Worm (Caenorhabditis elegans) whole organism, mixed stage, embryonic: ENCODE data around the gene F59B2.12.

ENCODE experiments used
- nhr-76 ChIP-seq: sonication (generic microtip); optimal IDR thresholded peaks from 2 replicates; lab custom pipeline; 2017; ENCODE audit warnings: missing biosample characterization, missing genetic modification characterization
- unc-62 ChIP-seq: fragments of 150-350 bp; optimal IDR thresholded peaks from 2 replicates; lab custom pipeline; 2014; ENCODE audit warnings: missing biosample characterization, missing genetic modification reagents, missing genetic modification characterization

DNA sequence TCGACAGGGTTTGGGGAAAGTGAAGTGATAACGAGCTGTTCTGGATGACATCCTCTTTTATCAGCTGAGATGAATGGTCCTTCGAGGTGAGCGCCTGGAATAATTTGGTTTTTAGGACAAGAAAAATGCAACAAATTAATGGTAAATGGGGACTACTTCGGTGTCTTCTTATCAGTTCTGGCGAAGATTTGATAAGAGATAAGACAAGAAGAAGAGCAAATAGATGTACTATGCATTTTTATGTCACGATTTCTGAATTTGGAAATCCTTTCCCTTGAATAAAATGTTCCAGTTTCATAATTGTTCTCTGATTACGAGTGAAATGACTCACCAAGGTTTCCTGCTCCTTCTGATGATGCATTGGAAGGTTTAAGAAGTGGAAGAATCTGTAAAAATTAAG, 19.6 kb upstream of the F59B2.12 start:
- TF ChIP-seq unc-62 (GFP tag; lab: Kevin White, UChicago) (no peak), nhr-76 (tag; lab: Kevin White, UChicago) (no peak)
